Worm (Caenorhabditis elegans): ENCODE measurements around the gene zen-4.

DNA sequence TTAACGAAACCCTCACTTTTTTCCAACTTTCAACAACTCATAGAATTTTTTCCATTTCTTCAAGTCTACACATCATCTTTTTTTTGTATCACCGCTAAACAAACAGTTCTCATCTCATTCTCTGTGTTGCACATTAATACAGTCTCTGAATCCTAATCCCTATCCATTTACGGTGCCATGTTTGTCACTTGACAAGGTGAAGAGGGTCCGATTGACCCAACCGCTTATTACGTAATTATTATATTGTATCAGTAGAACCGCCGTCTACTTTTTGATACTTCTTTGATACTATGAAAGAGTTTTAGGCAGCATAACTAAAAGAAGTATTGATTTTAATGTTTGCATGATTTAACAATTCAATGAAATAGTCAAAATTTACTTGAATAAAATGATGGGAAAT is 16.6 kb downstream of the zen-4 start:
- TF ChIP-seq egl-27 (tag; optimal IDR thresholded peaks at IDR 0.05) = no peak
- no peak for TF ChIP-seq tlp-1 (tag; optimal IDR thresholded peaks at IDR 0.05)
- TF ChIP-seq lir-3 (tag; optimal IDR thresholded peaks at IDR 0.05; ENCODE audit: poor library complexity) = no peak
- no peak for TF ChIP-seq Y116A8C.19 (tag; optimal IDR thresholded peaks at IDR 0.05; ENCODE audit: borderline replicate concordance)
- TF ChIP-seq skn-1 (tag; optimal IDR thresholded peaks at IDR 0.05) = no peak
- no peak for TF ChIP-seq ama-1 (optimal IDR thresholded peaks at IDR 0.05)
- TF ChIP-seq grh-1 (GFP tag; IDR thresholded peaks at IDR 0.05) = no peak
- no peak for TF ChIP-seq nhr-28 (tag; optimal IDR thresholded peaks at IDR 0.05)
- TF ChIP-seq irx-1 (tag; optimal IDR thresholded peaks at IDR 0.05) = no peak
- no peak for TF ChIP-seq nhr-84 (tag; optimal IDR thresholded peaks at IDR 0.05)
- no peak for TF ChIP-seq snpc-4 (tag; optimal IDR thresholded peaks at IDR 0.05)

Measured in whole organism, L1 larva.